Worm (Caenorhabditis elegans) whole organism, L1 larva: Measurements from ENCODE around the gene T27E7.9.

Experiments
- C16A3.4 ChIP-seq: fragments of 150-350 bp; optimal IDR thresholded peaks from 2 replicates; lab custom pipeline; 2014; ENCODE audit warnings: missing biosample characterization, missing genetic modification characterization
- F16B12.6 ChIP-seq: fragments of 150-350 bp; optimal IDR thresholded peaks from 2 replicates; lab custom pipeline; 2014; ENCODE audit warnings: missing biosample characterization, missing genetic modification characterization
- efl-1 ChIP-seq, 4 experiments: fragments of 150-350 bp; optimal IDR thresholded peaks in 3 of 4; peaks in 1 of 4; 1 replicate in 1 of 4; 2 replicates in 3 of 4; lab custom pipeline; 2014; ENCODE audit warnings: missing biosample characterization in 2 of 4, missing genetic modification characterization in 2 of 4, missing genetic modification reagents in 2 of 4
- efl-3 ChIP-seq: fragments of 200-800 bp; sonication (Bioruptor generic); optimal IDR thresholded peaks from 2 replicates; lab custom pipeline; 2018; ENCODE audit warnings: mild to moderate bottlenecking, missing genetic modification characterization, missing compliant biosample characterization
- hlh-17 ChIP-seq: fragments of 200-800 bp; sonication (Bioruptor generic); optimal IDR thresholded peaks from 2 replicates; lab custom pipeline; 2018; ENCODE audit warnings: missing genetic modification characterization, mild to moderate bottlenecking, missing compliant biosample characterization, moderate library complexity, borderline replicate concordance
- lin-39 ChIP-seq: fragments of 150-350 bp; optimal IDR thresholded peaks from 2 replicates; lab custom pipeline; 2014; ENCODE audit warnings: missing biosample characterization, missing genetic modification reagents, missing genetic modification characterization
- nhr-11 ChIP-seq: fragments of 150-350 bp; optimal IDR thresholded peaks from 2 replicates; lab custom pipeline; 2014; ENCODE audit warnings: missing biosample characterization, missing genetic modification characterization
- nhr-28 ChIP-seq: fragments of 150-350 bp; optimal IDR thresholded peaks from 2 replicates; lab custom pipeline; 2014; ENCODE audit warnings: missing biosample characterization, missing genetic modification characterization
- pag-3 ChIP-seq: sonication (generic microtip); optimal IDR thresholded peaks from 2 replicates; lab custom pipeline; 2017; ENCODE audit warnings: missing genetic modification characterization, mild to moderate bottlenecking, missing compliant biosample characterization, antibody characterized with exemption, borderline replicate concordance; ENCODE audit not compliant: insufficient read depth
- skn-1 ChIP-seq: fragments of 150-350 bp; optimal IDR thresholded peaks from 2 replicates; lab custom pipeline; 2014; ENCODE audit warnings: missing biosample characterization, missing genetic modification characterization
- snpc-4 ChIP-seq: fragments of 150-350 bp; optimal IDR thresholded peaks from 2 replicates; lab custom pipeline; 2014; ENCODE audit warnings: missing biosample characterization, missing genetic modification characterization
- tbx-2 ChIP-seq: sonication (generic microtip); optimal IDR thresholded peaks from 2 replicates; lab custom pipeline; 2016; ENCODE audit warnings: missing genetic modification characterization, missing compliant biosample characterization
- tlp-1 ChIP-seq: fragments of 150-350 bp; optimal IDR thresholded peaks from 2 replicates; lab custom pipeline; 2014; ENCODE audit warnings: missing biosample characterization, missing genetic modification characterization
- ztf-4 ChIP-seq: fragments of 150-350 bp; optimal IDR thresholded peaks from 2 replicates; lab custom pipeline; 2014; ENCODE audit warnings: missing biosample characterization, missing genetic modification characterization

T27E7.9 gene

ce11 chrIV:14506042-14506441 is 43.2 kb downstream of the T27E7.9 start:
- no peak for TF ChIP-seq lin-39
- no peak for TF ChIP-seq snpc-4 (tag; lab: Kevin White, UChicago)
- no peak for TF ChIP-seq tlp-1
- TF ChIP-seq ztf-4 = no peak
- no peak for TF ChIP-seq efl-1 (optimal IDR thresholded peaks at IDR 0.05; lab: Kevin White, UChicago)
- TF ChIP-seq efl-1 (GFP tag; optimal IDR thresholded peaks at IDR 0.05 in 1 of 2; lab: Kevin White, UChicago) = no peak
- TF ChIP-seq pag-3 (tag; lab: Kevin White, UChicago) = peak; percentile 26
- peak; percentile 3 for TF ChIP-seq skn-1 (tag; lab: Kevin White, UChicago)

- TF ChIP-seq nhr-28 (tag; lab: Kevin White, UChicago) (no peak), efl-1 (optimal IDR thresholded peaks at IDR 0.05; lab: Kevin White, UChicago) (no peak), efl-1 (GFP tag; optimal IDR thresholded peaks at IDR 0.05 in 1 of 2; lab: Kevin White, UChicago) (no peak), C16A3.4 (tag; lab: Kevin White, UChicago) (no peak), hlh-17 (no peak), nhr-11 (tag; lab: Kevin White, UChicago) (no peak), F16B12.6 (no peak), tbx-2 (tag; lab: Kevin White, UChicago) (no peak), efl-3 (GFP tag; lab: Kevin White, UChicago) (no peak)
- TF ChIP-seq, all 84 proteins: peak for 0
Observed at ce11 chrIV:14505066-14505465, 44.1 kb downstream of the T27E7.9 start, which contains the start of gene tag-273. Gene tag-273 (minus strand): TSS chrIV:14505166.
